Worm (Caenorhabditis elegans): ENCODE results near the gene C35D10.5.

C35D10.5 gene

DNA sequence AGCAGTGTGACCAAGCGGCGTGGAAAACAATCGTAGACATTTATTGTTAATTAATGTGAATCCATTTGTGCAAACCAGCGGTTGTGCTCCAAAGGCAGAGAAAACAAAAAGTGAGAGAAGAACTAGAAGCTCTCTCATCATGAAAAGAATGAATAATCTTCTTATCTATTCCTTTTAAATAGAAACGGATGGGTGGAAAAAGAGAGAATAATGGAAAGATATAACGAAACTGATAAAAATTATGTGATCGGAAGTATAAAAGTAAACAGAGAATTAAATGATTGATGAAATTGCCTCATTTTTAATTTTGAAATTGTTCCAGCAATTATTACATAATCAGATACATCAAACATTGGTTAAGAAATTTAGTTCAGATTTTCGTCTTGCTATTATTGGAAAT is 21.3 kb downstream of the C35D10.5 start, which contains the start of gene clec-5:
clec-5 (minus strand) TSS at position 178 of the 400 bp plus-strand sequence.
- TF ChIP-seq elt-1 (tag; optimal IDR thresholded peaks at IDR 0.05; ENCODE audit: borderline replicate concordance, insufficient read depth) = no peak
- no peak for TF ChIP-seq nhr-28 (tag; optimal IDR thresholded peaks at IDR 0.05)
- no peak for TF ChIP-seq unc-62 (GFP tag; optimal IDR thresholded peaks at IDR 0.05)
- TF ChIP-seq nhr-2 (tag; optimal IDR thresholded peaks at IDR 0.05) = no peak
- no peak for TF ChIP-seq nhr-237 (tag; optimal IDR thresholded peaks at IDR 0.05)
- TF ChIP-seq sptf-1 (tag; optimal IDR thresholded peaks at IDR 0.05) = no peak
- TF ChIP-seq ceh-39 (tag; optimal IDR thresholded peaks at IDR 0.05) = no peak
- no peak for TF ChIP-seq ham-2 (GFP tag; optimal IDR thresholded peaks at IDR 0.05)
- TF ChIP-seq ceh-83 (GFP tag; optimal IDR thresholded peaks at IDR 0.05) = no peak
- no peak for TF ChIP-seq mls-2 (tag; optimal IDR thresholded peaks at IDR 0.05)
- TF ChIP-seq sem-2 (GFP tag; optimal IDR thresholded peaks at IDR 0.05) = no peak
- no peak for TF ChIP-seq drap-1 (GFP tag; optimal IDR thresholded peaks at IDR 0.05)

DNA sequence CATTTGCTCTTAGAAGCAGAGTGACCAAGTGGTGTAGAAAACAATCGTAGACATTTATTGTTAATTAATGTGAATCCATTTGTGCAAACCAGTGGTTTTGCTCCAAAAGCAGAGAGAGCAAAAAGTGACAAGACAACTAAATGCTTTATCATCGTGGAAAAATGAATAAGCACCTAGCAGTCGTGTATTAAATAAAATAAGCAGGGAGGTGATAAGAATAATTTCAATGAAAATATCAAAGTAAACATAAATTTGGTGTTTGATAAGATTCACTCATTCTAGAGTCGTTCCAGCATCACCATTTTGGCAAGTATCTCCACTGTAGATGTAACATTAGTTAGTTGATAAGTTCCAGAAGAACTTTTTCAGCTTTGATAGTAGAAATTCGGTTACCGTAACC is 25.1 kb downstream of the C35D10.5 start, which contains the start of gene clec-6:
clec-6 (minus strand) TSS at position 154 of the 400 bp plus-strand sequence.
- no peak for TF ChIP-seq flh-1 (GFP tag; optimal IDR thresholded peaks at IDR 0.05)
- TF ChIP-seq elt-1 (tag; optimal IDR thresholded peaks at IDR 0.05; ENCODE audit: borderline replicate concordance, insufficient read depth) = no peak
- TF ChIP-seq nhr-237 (tag; optimal IDR thresholded peaks at IDR 0.05) = no peak
- TF ChIP-seq ceh-43 (GFP tag; optimal IDR thresholded peaks at IDR 0.05) = no peak
- TF ChIP-seq mep-1 (tag; optimal IDR thresholded peaks at IDR 0.05) = no peak
- TF ChIP-seq bed-3 (GFP tag; optimal IDR thresholded peaks at IDR 0.05) = no peak
- TF ChIP-seq ceh-83 (GFP tag; optimal IDR thresholded peaks at IDR 0.05) = no peak
- TF ChIP-seq lin-13 (tag; optimal IDR thresholded peaks at IDR 0.05) = no peak
- no peak for TF ChIP-seq blmp-1 (tag; optimal IDR thresholded peaks at IDR 0.05)
- no peak for TF ChIP-seq drap-1 (GFP tag; optimal IDR thresholded peaks at IDR 0.05)
- TF ChIP-seq nhr-28 (tag; optimal IDR thresholded peaks at IDR 0.05) = no peak
- no peak for TF ChIP-seq sptf-1 (tag; optimal IDR thresholded peaks at IDR 0.05)
- TF ChIP-seq zip-8 (tag; optimal IDR thresholded peaks at IDR 0.05) = no peak
- TF ChIP-seq ztf-11 (tag; optimal IDR thresholded peaks at IDR 0.05) = no peak
- no peak for TF ChIP-seq nhr-2 (tag; optimal IDR thresholded peaks at IDR 0.05)
- TF ChIP-seq pha-4 (tag; optimal IDR thresholded peaks at IDR 0.05) = no peak
- TF ChIP-seq ces-1 (GFP tag; optimal IDR thresholded peaks at IDR 0.05) = no peak
- no peak for TF ChIP-seq lin-32 (GFP tag; optimal IDR thresholded peaks at IDR 0.05)
- no peak for TF ChIP-seq mls-2 (tag; optimal IDR thresholded peaks at IDR 0.05)

DNA sequence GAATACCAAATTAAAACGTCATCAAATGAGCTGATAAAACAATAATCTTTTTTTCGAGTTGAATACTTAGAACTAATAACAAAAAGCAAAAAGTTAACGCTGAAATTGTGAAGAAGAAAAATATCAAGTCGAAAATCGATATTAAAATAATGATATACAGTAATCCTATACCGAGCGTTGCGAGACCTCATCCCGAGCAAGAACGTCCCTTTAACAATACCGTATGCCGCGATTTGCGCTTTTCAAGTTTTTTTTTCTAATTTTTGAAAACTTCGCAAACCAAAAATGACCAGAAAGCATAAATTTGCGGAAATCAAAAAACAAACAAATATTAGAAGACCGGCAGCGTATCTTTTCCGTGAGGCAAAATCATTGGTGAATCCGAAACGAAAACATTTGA is 28.8 kb downstream of the C35D10.5 start, which contains the start of gene F26F4.5:
F26F4.5 (minus strand) TSS at position 256 of the 400 bp plus-strand sequence.
- TF ChIP-seq hlh-1 (tag; optimal IDR thresholded peaks at IDR 0.05) (no peak), lsy-2 (tag; optimal IDR thresholded peaks at IDR 0.05) (no peak), zip-8 (tag; optimal IDR thresholded peaks at IDR 0.05) (no peak), sptf-1 (tag; optimal IDR thresholded peaks at IDR 0.05) (no peak), ceh-43 (GFP tag; optimal IDR thresholded peaks at IDR 0.05) (no peak), mab-5 (tag; optimal IDR thresholded peaks at IDR 0.05) (no peak), unc-39 (tag; optimal IDR thresholded peaks at IDR 0.05) (no peak), nhr-28 (tag; optimal IDR thresholded peaks at IDR 0.05) (no peak), elt-3 (tag; optimal IDR thresholded peaks at IDR 0.05) (no peak), nhr-12 (tag; optimal IDR thresholded peaks at IDR 0.05) (no peak), sem-2 (GFP tag; optimal IDR thresholded peaks at IDR 0.05) (no peak), ceh-83 (GFP tag; optimal IDR thresholded peaks at IDR 0.05) (no peak), drap-1 (GFP tag; optimal IDR thresholded peaks at IDR 0.05) (no peak), mls-2 (tag; optimal IDR thresholded peaks at IDR 0.05) (no peak), cnd-1 (tag; optimal IDR thresholded peaks at IDR 0.05) (no peak), ztf-11 (tag; optimal IDR thresholded peaks at IDR 0.05) (no peak), ces-1 (GFP tag; optimal IDR thresholded peaks at IDR 0.05) (no peak)

DNA sequence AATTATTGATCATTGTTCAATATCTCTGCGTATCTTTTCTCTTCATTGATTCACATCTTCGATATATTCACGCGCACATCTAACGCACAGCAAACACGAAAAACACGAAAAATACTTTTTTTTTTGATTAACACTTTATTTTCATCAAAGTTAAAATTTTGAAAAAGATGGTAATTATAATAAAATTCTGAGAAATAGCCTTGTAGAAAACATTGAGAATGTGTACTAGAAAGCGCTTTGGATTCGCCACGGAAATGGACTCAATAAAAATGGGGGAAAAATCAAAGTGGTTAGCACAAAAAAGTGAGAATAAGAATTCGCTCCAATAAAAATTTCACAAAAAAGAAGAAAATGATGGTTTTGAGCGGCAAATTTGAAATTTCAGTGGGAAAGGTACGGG is 31.4 kb downstream of the C35D10.5 start, which contains the start of gene F26F4.6:
F26F4.6 (minus strand) TSS at position 101 of the 400 bp plus-strand sequence.
- TF ChIP-seq nhr-2 (tag; optimal IDR thresholded peaks at IDR 0.05) = no peak
- TF ChIP-seq flh-1 (GFP tag; optimal IDR thresholded peaks at IDR 0.05) = no peak
- TF ChIP-seq mep-1 (tag; optimal IDR thresholded peaks at IDR 0.05) = no peak
- TF ChIP-seq elt-1 (tag; optimal IDR thresholded peaks at IDR 0.05; ENCODE audit: borderline replicate concordance, insufficient read depth) = no peak
- TF ChIP-seq nhr-237 (tag; optimal IDR thresholded peaks at IDR 0.05) = no peak
- no peak for TF ChIP-seq mab-5 (tag; optimal IDR thresholded peaks at IDR 0.05)
- TF ChIP-seq lsy-2 (tag; optimal IDR thresholded peaks at IDR 0.05) = no peak
- TF ChIP-seq ces-1 (GFP tag; optimal IDR thresholded peaks at IDR 0.05) = no peak
- no peak for TF ChIP-seq nhr-76 (tag; optimal IDR thresholded peaks at IDR 0.05)
- no peak for TF ChIP-seq tbx-8 (GFP tag; optimal IDR thresholded peaks at IDR 0.05)
- no peak for TF ChIP-seq hlh-1 (tag; optimal IDR thresholded peaks at IDR 0.05)
- no peak for TF ChIP-seq blmp-1 (tag; optimal IDR thresholded peaks at IDR 0.05)
- TF ChIP-seq ceh-39 (tag; optimal IDR thresholded peaks at IDR 0.05) = no peak
- TF ChIP-seq ham-2 (GFP tag; optimal IDR thresholded peaks at IDR 0.05) = no peak
- TF ChIP-seq bed-3 (GFP tag; optimal IDR thresholded peaks at IDR 0.05) = no peak

Measured in whole organism, mixed stage, embryonic.